Fruit fly (Drosophila melanogaster): ENCODE results near the gene dmrt11E.

dmrt11E gene

DNA sequence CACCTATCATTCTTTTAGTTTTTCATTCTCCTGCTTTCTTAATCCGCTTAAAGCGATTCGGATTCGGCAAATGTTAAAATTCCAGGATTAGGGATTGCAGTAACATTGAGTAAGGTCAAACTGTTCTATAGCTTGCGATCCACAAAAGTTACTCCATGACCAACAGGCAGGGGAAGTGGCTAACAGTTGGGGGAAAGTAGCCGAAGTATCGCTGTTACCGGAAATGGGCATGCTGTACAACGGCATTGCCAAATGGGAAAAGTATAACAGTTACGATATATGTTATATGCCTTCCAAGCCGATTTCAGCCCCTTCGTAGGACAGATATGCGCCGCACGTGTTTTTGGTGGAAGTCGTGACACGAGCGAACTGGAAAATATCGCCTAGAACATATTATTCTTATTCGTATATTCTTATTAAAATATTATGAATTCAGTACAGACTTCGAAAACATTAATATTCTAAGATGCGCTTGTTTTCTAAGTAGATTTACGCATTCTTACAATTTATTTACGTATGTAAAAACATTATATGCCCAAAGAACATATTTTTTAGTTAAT lies 9.7 kb upstream of the dmrt11E start:
- TF ChIP-seq noc (tag; optimal IDR thresholded peaks at IDR 0.05), result no peak

DNA sequence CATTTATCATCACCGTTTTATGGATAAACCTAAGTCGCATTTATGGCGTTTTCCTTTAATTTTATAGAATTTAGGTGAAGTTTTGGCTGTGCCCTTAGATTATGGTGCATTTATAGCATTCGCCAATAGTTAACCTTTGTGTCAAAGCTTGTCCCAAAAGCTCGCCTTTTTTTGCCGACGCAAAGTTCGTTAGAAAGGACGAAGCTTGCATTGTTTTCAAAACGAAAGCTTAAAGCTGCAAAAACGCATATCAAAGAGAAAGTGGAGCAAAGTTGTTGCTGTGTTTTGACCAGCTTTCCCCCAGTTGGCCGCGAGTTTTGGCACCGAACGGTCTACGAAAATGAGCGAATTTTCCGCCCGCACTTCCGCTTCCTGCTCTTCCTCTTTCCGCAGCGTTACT lies 9.0 kb upstream of the dmrt11E start, which contains the start of gene Syt12:
Gene Syt12 (plus strand): TSS at position 301 of the 400 bp plus-strand sequence.
- TF ChIP-seq noc (tag; optimal IDR thresholded peaks at IDR 0.05), result no peak

- no peak for TF ChIP-seq noc (tag; optimal IDR thresholded peaks at IDR 0.05)
These were observed 1.4 kb downstream of the dmrt11E start for dm6 chrX:13369438-13369837.

DNA sequence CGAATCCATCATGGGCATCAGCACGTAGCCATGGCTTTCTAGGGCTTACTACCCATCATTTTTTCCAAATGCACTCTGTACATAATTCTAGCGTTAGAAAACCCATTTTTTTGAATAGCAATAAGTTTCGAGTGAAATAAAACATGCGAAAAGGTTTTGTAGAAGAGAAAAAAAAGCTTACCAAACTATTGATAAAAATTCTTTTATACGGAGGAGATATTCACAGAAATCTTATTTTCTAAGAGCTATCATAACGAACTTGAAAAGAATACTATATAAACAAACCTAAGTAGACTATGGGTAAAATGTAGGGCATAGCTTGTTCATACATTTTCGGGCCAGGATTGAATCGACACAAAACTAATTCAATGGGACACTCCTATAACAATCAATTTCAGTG lies 2.3 kb downstream of the dmrt11E start, which contains the start of gene CG1640:
Gene CG1640 (plus strand): TSS at position 301 of the 400 bp plus-strand sequence.
- TF ChIP-seq noc (tag; optimal IDR thresholded peaks at IDR 0.05), result no peak

- TF ChIP-seq noc (tag; optimal IDR thresholded peaks at IDR 0.05), result peak; percentile 37
These were observed 3.1 kb downstream of the dmrt11E start for dm6 chrX:13370826-13371703.

DNA sequence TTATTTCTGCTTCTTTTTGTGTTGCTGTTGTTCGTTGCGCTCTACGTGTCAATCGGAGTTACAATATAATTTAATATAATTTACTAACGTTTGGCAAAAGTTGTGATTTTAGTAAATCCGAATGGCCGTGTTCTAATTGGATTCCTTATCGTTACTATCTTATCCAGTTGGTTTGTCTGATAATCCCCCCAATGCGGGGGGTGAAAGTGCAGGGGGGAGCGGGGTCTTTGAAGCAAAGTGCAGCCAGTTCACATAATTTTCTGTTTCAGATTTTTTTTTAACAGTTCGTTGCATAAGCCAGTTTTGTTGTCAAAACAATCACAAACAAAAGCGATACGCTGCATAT lies 3.7 kb downstream of the dmrt11E start:
- TF ChIP-seq noc (tag; optimal IDR thresholded peaks at IDR 0.05), result no peak

dm6 chrX:13372512-13372911 lies 4.5 kb downstream of the dmrt11E start:
- TF ChIP-seq noc (tag; optimal IDR thresholded peaks at IDR 0.05), result no peak

- TF ChIP-seq noc (tag; optimal IDR thresholded peaks at IDR 0.05), result peak; percentile 63
These were observed 5.5 kb downstream of the dmrt11E start for dm6 chrX:13373239-13374153.

- TF ChIP-seq noc (tag; optimal IDR thresholded peaks at IDR 0.05), result no peak
These were observed 6.2 kb downstream of the dmrt11E start for dm6 chrX:13374154-13374536.

DNA sequence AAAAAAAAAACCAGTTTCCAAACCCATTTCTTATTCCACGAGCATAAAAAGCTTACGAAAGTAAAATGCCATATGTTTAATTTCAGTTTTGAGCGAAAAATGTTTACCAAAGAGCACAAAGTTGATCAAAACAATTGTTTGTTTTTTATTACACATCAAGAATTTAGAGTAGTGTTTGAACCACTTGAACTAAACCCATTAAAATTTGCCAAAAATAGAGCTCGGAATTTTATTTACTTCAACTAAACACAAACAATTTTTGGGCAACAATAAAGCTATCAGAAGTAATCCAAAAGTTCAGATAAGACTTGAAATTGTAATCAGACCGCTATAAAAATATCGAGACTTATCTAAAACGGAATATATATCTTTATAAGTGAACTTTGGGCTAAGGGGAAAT lies 7.0 kb downstream of the dmrt11E start:
- TF ChIP-seq noc (tag; optimal IDR thresholded peaks at IDR 0.05), result no peak

dm6 chrX:13375489-13375997 lies 7.6 kb downstream of the dmrt11E start:
- TF ChIP-seq noc (tag; optimal IDR thresholded peaks at IDR 0.05), result no peak

- peak; percentile 81 for TF ChIP-seq noc (tag; optimal IDR thresholded peaks at IDR 0.05)
These were observed 8.5 kb downstream of the dmrt11E start for dm6 chrX:13376520-13376919.

dm6 chrX:13383770-13384169 lies 15.8 kb downstream of the dmrt11E start:
- no peak for TF ChIP-seq noc (tag; optimal IDR thresholded peaks at IDR 0.05)

dm6 chrX:13384177-13384576 lies 16.2 kb downstream of the dmrt11E start:
- TF ChIP-seq noc (tag; optimal IDR thresholded peaks at IDR 0.05), result no peak

DNA sequence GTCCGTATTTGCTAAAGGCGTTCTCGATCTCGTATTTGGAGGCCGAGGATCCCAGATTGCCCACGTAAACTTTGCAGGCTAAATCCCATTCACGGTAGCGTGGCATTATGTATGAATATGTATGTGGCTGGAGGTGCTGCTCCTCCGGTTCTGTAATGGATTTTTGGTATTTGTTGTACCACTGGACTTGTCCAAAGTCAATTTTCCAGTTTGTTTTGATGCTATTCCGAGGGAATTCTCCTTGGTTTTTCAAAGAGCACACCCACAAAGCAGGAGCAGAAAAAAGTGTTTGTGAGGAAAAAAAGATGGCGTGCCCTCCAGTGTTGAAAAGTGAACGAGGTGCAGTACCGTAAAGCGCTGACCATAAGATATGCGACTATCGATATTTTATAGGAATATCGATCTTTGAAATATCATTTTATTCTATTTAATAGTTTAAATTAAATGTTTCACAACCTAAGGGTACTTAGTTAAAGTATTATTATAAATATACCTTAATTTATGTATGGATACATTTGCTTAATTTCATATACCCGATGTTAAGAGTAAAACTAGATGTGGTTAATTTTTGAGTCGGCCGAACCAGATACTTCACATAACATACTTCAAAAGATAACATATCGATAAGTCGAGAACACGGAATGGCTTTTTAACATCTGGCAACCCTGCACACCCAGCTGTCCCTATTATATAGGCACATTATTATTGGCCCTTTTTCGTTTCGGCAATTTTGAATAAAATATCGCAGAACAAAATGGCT lies 16.8 kb downstream of the dmrt11E start, which contains the start of the genes Rbp1-like and Tim9a:
Gene Rbp1-like (minus strand): TSS at position 295 of the 760 bp plus-strand sequence.
Gene Tim9a (plus strand): TSS at position 628 of the 760 bp plus-strand sequence.
- TF ChIP-seq noc (tag; optimal IDR thresholded peaks at IDR 0.05), result peak; percentile 66

Measured in whole organism, larva.